Fruit fly (Drosophila melanogaster) whole organism, wandering third instar larva: Measurements from ENCODE around the gene CG11309.

Experiments used
- Abd-B ChIP-seq: fragments of >200 bp; optimal IDR thresholded peaks from 2 replicates; lab custom pipeline; 2017; ENCODE audit warnings: missing biosample characterization, missing genetic modification characterization
- CG9705 ChIP-seq: fragments of 200-800 bp; sonication (Bioruptor generic); optimal IDR thresholded peaks from 2 replicates; lab custom pipeline; 2018; ENCODE audit warnings: missing biosample characterization, mild to moderate bottlenecking, missing genetic modification characterization
- CrebA ChIP-seq: fragments of 200-800 bp; sonication (Bioruptor generic); optimal IDR thresholded peaks from 2 replicates; lab custom pipeline; 2016; ENCODE audit warnings: missing biosample characterization, mild to moderate bottlenecking, missing genetic modification characterization, borderline replicate concordance
- Dfd ChIP-seq: fragments of >200 bp; optimal IDR thresholded peaks from 2 replicates; lab custom pipeline; 2017; ENCODE audit warnings: missing biosample characterization, missing genetic modification characterization
- Dif ChIP-seq: fragments of 200-275, 200-300 bp; sonication (Bioruptor generic); optimal IDR thresholded peaks from 2 replicates; lab custom pipeline; 2018; ENCODE audit warnings: missing biosample characterization, missing genetic modification characterization; ENCODE audit not compliant: partially characterized antibody
- GATAd ChIP-seq: sonication (Bioruptor generic); optimal IDR thresholded peaks from 2 replicates; lab custom pipeline; 2016; ENCODE audit warnings: missing biosample characterization, missing genetic modification characterization
- HLH106 ChIP-seq: fragments of 200-800 bp; optimal IDR thresholded peaks from 3 replicates; lab custom pipeline; 2019; ENCODE audit warnings: missing biosample characterization, mild to moderate bottlenecking, missing genetic modification characterization, moderate library complexity
- Hnf4 ChIP-seq: fragments of 200-800 bp; sonication (Bioruptor generic); optimal IDR thresholded peaks from 2 replicates; lab custom pipeline; 2016; ENCODE audit warnings: missing biosample characterization, mild to moderate bottlenecking, missing genetic modification characterization
- Hr78 ChIP-seq: fragments of >200 bp; optimal IDR thresholded peaks from 2 replicates; lab custom pipeline; 2017; ENCODE audit warnings: missing biosample characterization, missing genetic modification characterization
- Hr83 ChIP-seq: fragments of 200-300 bp; sonication (Bioruptor generic); optimal IDR thresholded peaks from 2 replicates; lab custom pipeline; 2016; ENCODE audit warnings: missing biosample characterization, mild to moderate bottlenecking, missing genetic modification characterization, moderate library complexity; ENCODE audit not compliant: poor library complexity, severe bottlenecking
- Jra ChIP-seq: sonication (Bioruptor generic); optimal IDR thresholded peaks from 2 replicates; lab custom pipeline; 2016; ENCODE audit warnings: missing biosample characterization, missing genetic modification characterization
- Mio ChIP-seq: sonication (Bioruptor generic); optimal IDR thresholded peaks from 2 replicates; lab custom pipeline; 2016; ENCODE audit warnings: missing biosample characterization, missing genetic modification characterization
- Myc ChIP-seq: fragments of >200 bp; optimal IDR thresholded peaks from 2 replicates; lab custom pipeline; 2017
- N ChIP-seq: fragments of >200 bp; optimal IDR thresholded peaks from 2 replicates; lab custom pipeline; 2018; ENCODE audit warnings: missing biosample characterization, missing external identifiers, missing genetic modification characterization
- OdsH ChIP-seq: fragments of 200-800 bp; sonication (Bioruptor generic); optimal IDR thresholded peaks from 2 replicates; lab custom pipeline; 2016; ENCODE audit warnings: missing biosample characterization, mild to moderate bottlenecking, missing genetic modification characterization
- Sp1 ChIP-seq: fragments of 200-800 bp; sonication (Bioruptor generic); optimal IDR thresholded peaks from 3 replicates; lab custom pipeline; 2019; ENCODE audit warnings: missing biosample characterization, mild to moderate bottlenecking, missing genetic modification characterization, moderate library complexity
- Vsx2 ChIP-seq: fragments of 200-300, 225-300 bp; sonication (Bioruptor generic); optimal IDR thresholded peaks from 2 replicates; lab custom pipeline; 2018; ENCODE audit warnings: missing biosample characterization, missing genetic modification characterization; ENCODE audit not compliant: partially characterized antibody
- brk ChIP-seq: fragments of 200-800 bp; sonication (Bioruptor generic); optimal IDR thresholded peaks from 2 replicates; lab custom pipeline; 2016; ENCODE audit warnings: missing biosample characterization, mild to moderate bottlenecking, missing genetic modification characterization
- dmrt93B ChIP-seq: fragments of 200-800 bp; sonication (Bioruptor generic); optimal IDR thresholded peaks from 2 replicates; lab custom pipeline; 2018; ENCODE audit warnings: missing biosample characterization, mild to moderate bottlenecking, missing genetic modification characterization
- dsf ChIP-seq: sonication (Bioruptor generic); optimal IDR thresholded peaks from 2 replicates; lab custom pipeline; 2016; ENCODE audit warnings: missing biosample characterization, missing genetic modification characterization, borderline replicate concordance
- ey ChIP-seq: fragments of 200-800 bp; sonication (Bioruptor generic); optimal IDR thresholded peaks from 2 replicates; lab custom pipeline; 2016; ENCODE audit warnings: missing biosample characterization, missing genetic modification characterization
- foxo ChIP-seq, 2 experiments: fragments of 200-800 bp; sonication (Bioruptor generic); optimal IDR thresholded peaks; 2 replicates in 1 of 2; 3 replicates in 1 of 2; lab custom pipeline; 2016 to 2017; ENCODE audit warnings: missing biosample characterization in 2 of 2, missing genetic modification characterization in 2 of 2
- fru ChIP-seq: fragments of 200-800 bp; sonication (Bioruptor generic); optimal IDR thresholded peaks from 3 replicates; lab custom pipeline; 2016; ENCODE audit warnings: missing biosample characterization, mild to moderate bottlenecking, missing genetic modification characterization
- h ChIP-seq: fragments of 200-800 bp; sonication (Bioruptor generic); optimal IDR thresholded peaks from 3 replicates; lab custom pipeline; 2016; ENCODE audit warnings: missing biosample characterization, mild to moderate bottlenecking, missing genetic modification characterization
- jim ChIP-seq: fragments of 175-275, 200-325 bp; sonication (Bioruptor generic); optimal IDR thresholded peaks from 2 replicates; lab custom pipeline; 2016; ENCODE audit warnings: missing biosample characterization, mild to moderate bottlenecking, missing genetic modification characterization
- lola ChIP-seq: fragments of >200 bp; optimal IDR thresholded peaks from 2 replicates; lab custom pipeline; 2017; ENCODE audit warnings: missing biosample characterization, missing genetic modification characterization
- pan ChIP-seq: fragments of >200 bp; optimal IDR thresholded peaks from 2 replicates; lab custom pipeline; 2017
- psq ChIP-seq: fragments of 200-800 bp; sonication (Bioruptor generic); optimal IDR thresholded peaks from 3 replicates; lab custom pipeline; 2017; ENCODE audit warnings: missing biosample characterization, mild to moderate bottlenecking, missing genetic modification characterization, moderate library complexity
- rgr ChIP-seq: fragments of 200-800 bp; sonication (Bioruptor generic); optimal IDR thresholded peaks from 3 replicates; lab custom pipeline; 2016; ENCODE audit warnings: missing biosample characterization, mild to moderate bottlenecking, missing genetic modification characterization
- sage ChIP-seq: fragments of 200-800 bp; sonication (Bioruptor generic); optimal IDR thresholded peaks from 2 replicates; lab custom pipeline; 2016; ENCODE audit warnings: missing biosample characterization, mild to moderate bottlenecking, missing genetic modification characterization
- sv ChIP-seq: fragments of 200-800 bp; sonication (Bioruptor generic); optimal IDR thresholded peaks from 3 replicates; lab custom pipeline; 2016; ENCODE audit warnings: missing biosample characterization, missing genetic modification characterization
- tai ChIP-seq: sonication (Bioruptor generic); optimal IDR thresholded peaks from 2 replicates; lab custom pipeline; 2016; ENCODE audit warnings: missing biosample characterization, missing genetic modification characterization
- usp ChIP-seq: fragments of >200 bp; optimal IDR thresholded peaks from 2 replicates; lab custom pipeline; 2017; ENCODE audit warnings: missing biosample characterization, missing genetic modification characterization
- woc ChIP-seq: sonication (Bioruptor generic); optimal IDR thresholded peaks from 2 replicates; lab custom pipeline; 2016; ENCODE audit warnings: missing biosample characterization, mild to moderate bottlenecking, missing genetic modification characterization

Gene CG11309

DNA sequence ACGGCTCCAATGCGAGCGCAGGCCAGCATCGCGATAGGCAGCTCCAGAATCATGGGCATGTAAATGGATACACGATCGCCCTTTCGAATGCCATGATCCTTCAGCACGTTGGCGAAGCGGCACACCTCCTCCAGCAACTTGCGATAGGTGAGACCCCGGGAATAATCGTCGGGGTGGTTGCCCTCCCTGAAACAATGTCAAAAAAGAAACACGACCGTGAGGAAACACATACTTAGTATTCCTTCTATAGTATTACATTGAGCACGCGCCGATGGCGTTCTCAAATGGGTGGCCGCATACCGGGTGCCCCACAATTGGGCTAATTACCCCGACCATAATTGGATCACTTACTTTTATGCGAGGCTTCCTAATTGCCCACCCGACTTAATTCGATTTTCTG is 31.0 kb downstream of the CG11309 start:
- TF ChIP-seq h (GFP tag; lab: Kevin White, UChicago) = no peak
- no peak for TF ChIP-seq Hnf4
- no peak for TF ChIP-seq sage
- no peak for TF ChIP-seq Dfd (GFP tag; lab: Kevin White, UChicago)
- TF ChIP-seq woc (GFP tag; lab: Kevin White, UChicago) = no peak
- no peak for TF ChIP-seq sv (GFP tag; lab: Kevin White, UChicago)
- no peak for TF ChIP-seq lola (GFP tag; lab: Kevin White, UChicago)
- no peak for TF ChIP-seq Mio
- TF ChIP-seq Vsx2 (GFP tag; lab: Kevin White, UChicago) = no peak
- TF ChIP-seq brk (GFP tag; lab: Kevin White, UChicago) = no peak
- TF ChIP-seq Dif (GFP tag; lab: Kevin White, UChicago) = no peak
- TF ChIP-seq rgr (GFP tag; lab: Kevin White, UChicago) = no peak
- TF ChIP-seq Sp1 (GFP tag; lab: Kevin White, UChicago) = no peak
- no peak for TF ChIP-seq dmrt93B (GFP tag; lab: Kevin White, UChicago)
- no peak for TF ChIP-seq CrebA
- no peak for TF ChIP-seq Hr78 (GFP tag; lab: Kevin White, UChicago)
- no peak for TF ChIP-seq GATAd (GFP tag; lab: Kevin White, UChicago)
- no peak for TF ChIP-seq foxo (GFP tag; optimal IDR thresholded peaks at IDR 0.05; lab: Kevin White, UChicago)
- TF ChIP-seq Abd-B (GFP tag; lab: Kevin White, UChicago) = no peak
- TF ChIP-seq jim (GFP tag; lab: Kevin White, UChicago) = no peak

DNA sequence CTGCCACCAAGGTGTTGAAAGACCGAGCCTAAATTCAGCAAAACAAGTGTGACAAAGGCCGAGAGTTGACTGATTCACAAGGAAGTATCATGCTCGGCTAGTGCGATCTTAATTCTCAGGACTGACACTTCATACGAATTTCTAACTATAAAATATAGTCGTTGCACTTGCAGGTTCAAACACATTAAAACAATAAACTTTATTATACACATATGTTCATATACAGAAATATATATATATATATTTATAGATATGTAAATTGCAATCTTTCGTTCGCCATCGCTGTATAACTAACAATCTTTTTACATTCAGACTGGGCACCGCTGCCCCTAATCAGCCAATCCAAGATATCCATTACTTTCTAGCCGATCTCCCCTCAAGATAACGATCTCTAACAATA is 34.0 kb downstream of the CG11309 start, which contains the start of gene CG9389:
Gene CG9389 (minus strand): TSS at position 101 of the 400 bp plus-strand sequence.
- TF ChIP-seq HLH106 (tag; lab: Kevin White, UChicago) = no peak
- TF ChIP-seq Myc (lab: Kevin White, UChicago) = no peak
- TF ChIP-seq dmrt93B (GFP tag; lab: Kevin White, UChicago) = no peak
- TF ChIP-seq Dif (GFP tag; lab: Kevin White, UChicago) = no peak
- TF ChIP-seq lola (GFP tag; lab: Kevin White, UChicago) = no peak
- TF ChIP-seq Hr78 (GFP tag; lab: Kevin White, UChicago) = no peak
- no peak for TF ChIP-seq Hr83 (GFP tag; lab: Kevin White, UChicago)
- no peak for TF ChIP-seq CG9705 (GFP tag; lab: Kevin White, UChicago)
- no peak for TF ChIP-seq Vsx2 (GFP tag; lab: Kevin White, UChicago)
- no peak for TF ChIP-seq ey (GFP tag; lab: Kevin White, UChicago)
- no peak for TF ChIP-seq Hnf4
- no peak for TF ChIP-seq foxo (GFP tag; optimal IDR thresholded peaks at IDR 0.05; lab: Kevin White, UChicago)
- no peak for TF ChIP-seq sage
- TF ChIP-seq usp = no peak
- TF ChIP-seq tai (GFP tag; lab: Kevin White, UChicago) = no peak

DNA sequence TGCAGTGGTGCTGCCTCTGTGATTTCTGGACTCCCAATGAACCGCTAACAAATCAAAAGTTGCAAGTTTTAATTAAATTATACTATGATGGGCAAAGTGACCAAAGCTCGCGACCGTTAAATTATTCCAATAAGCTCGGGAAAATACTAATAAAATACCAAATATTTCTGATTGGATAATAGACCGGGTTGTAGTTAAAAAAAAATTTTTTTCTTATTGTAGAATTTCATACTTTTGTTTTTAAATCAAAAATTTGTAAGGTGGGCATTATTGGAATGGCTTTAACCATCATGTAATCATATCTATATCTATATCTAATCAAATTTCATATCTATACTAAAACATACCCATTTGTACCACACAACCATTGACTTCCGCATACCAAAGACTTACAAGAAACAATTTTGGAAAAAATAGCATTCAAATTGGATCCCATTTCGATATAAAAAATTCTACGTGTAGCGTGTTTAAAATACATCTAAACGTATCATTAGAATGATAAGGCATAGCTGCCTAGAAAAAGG is 36.5 kb downstream of the CG11309 start, which contains the start of gene CG9391:
Gene CG9391 (minus strand): TSS at position 474 of the 524 bp plus-strand sequence.
- TF ChIP-seq dsf (GFP tag; lab: Kevin White, UChicago) (no peak), OdsH (GFP tag; lab: Kevin White, UChicago) (no peak), lola (GFP tag; lab: Kevin White, UChicago) (no peak), N (GFP tag; lab: Kevin White, UChicago) (no peak), Abd-B (GFP tag; lab: Kevin White, UChicago) (no peak), CG9705 (GFP tag; lab: Kevin White, UChicago) (no peak), rgr (GFP tag; lab: Kevin White, UChicago) (no peak), sv (GFP tag; lab: Kevin White, UChicago) (no peak), dmrt93B (GFP tag; lab: Kevin White, UChicago) (no peak), pan (lab: Kevin White, UChicago) (no peak), usp (no peak), jim (GFP tag; lab: Kevin White, UChicago) (no peak), ey (GFP tag; lab: Kevin White, UChicago) (no peak), foxo (GFP tag; optimal IDR thresholded peaks at IDR 0.05; lab: Kevin White, UChicago) (no peak), CrebA (no peak)

DNA sequence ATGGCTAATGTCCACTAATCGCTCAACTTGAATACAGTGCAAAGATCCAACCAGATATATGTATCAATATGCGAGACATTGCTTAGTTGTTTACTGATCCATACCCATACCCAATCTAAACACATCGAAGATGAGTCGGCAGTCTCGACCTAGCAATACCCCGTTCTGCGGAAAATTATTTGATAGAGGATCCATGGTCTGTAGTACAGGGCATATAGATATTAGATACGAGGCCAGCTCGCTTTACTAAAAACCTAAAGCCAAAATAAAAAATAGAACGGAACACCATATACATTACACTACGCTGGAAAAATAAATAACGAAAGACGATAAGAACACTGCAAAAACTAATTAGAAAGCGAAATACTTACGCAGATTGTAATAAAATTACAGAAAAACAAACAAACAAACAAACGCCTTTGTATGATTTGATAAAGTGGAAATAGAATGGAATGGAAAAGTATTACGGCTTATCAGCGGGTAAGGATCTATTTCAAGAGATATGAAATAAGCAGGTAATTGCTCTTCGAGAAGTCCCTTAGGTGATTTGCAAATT is 38.3 kb downstream of the CG11309 start:
- no peak for TF ChIP-seq Dif (GFP tag; lab: Kevin White, UChicago)
- TF ChIP-seq rgr (GFP tag; lab: Kevin White, UChicago) = no peak
- TF ChIP-seq lola (GFP tag; lab: Kevin White, UChicago) = no peak
- no peak for TF ChIP-seq Mio
- no peak for TF ChIP-seq N (GFP tag; lab: Kevin White, UChicago)
- TF ChIP-seq Jra (GFP tag; lab: Kevin White, UChicago) = no peak
- no peak for TF ChIP-seq dmrt93B (GFP tag; lab: Kevin White, UChicago)
- TF ChIP-seq fru (GFP tag; lab: Kevin White, UChicago) = no peak
- no peak for TF ChIP-seq Vsx2 (GFP tag; lab: Kevin White, UChicago)
- no peak for TF ChIP-seq Myc (lab: Kevin White, UChicago)
- TF ChIP-seq CG9705 (GFP tag; lab: Kevin White, UChicago) = no peak
- no peak for TF ChIP-seq sage
- TF ChIP-seq Hnf4 = no peak
- no peak for TF ChIP-seq foxo (GFP tag; optimal IDR thresholded peaks at IDR 0.05; lab: Kevin White, UChicago)
- no peak for TF ChIP-seq Hr78 (GFP tag; lab: Kevin White, UChicago)
- no peak for TF ChIP-seq pan (lab: Kevin White, UChicago)
- no peak for TF ChIP-seq psq (GFP tag; lab: Kevin White, UChicago)
- TF ChIP-seq, all 38 proteins: peak for 0
